Worm (Caenorhabditis elegans) whole organism, late embryonic: ENCODE data around the gene mak-1.

ENCODE experiments used
- elt-2 ChIP-seq: sonication (generic microtip); optimal IDR thresholded peaks from 2 replicates; lab custom pipeline; 2016; ENCODE audit warnings: missing genetic modification reagents, missing genetic modification characterization, missing compliant biosample characterization
- eyg-1 ChIP-seq: sonication (generic microtip); optimal IDR thresholded peaks from 2 replicates; lab custom pipeline; 2016; ENCODE audit warnings: missing genotype, missing genetic modification characterization, missing compliant biosample characterization
- fkh-10 ChIP-seq: fragments of 150-350 bp; optimal IDR thresholded peaks from 2 replicates; lab custom pipeline; 2014; ENCODE audit warnings: missing biosample characterization, missing genetic modification reagents, missing genetic modification characterization
- mec-3 ChIP-seq: sonication (generic microtip); optimal IDR thresholded peaks from 2 replicates; lab custom pipeline; 2016; ENCODE audit warnings: borderline replicate concordance, missing genetic modification characterization, missing compliant biosample characterization
- pax-1 ChIP-seq: fragments of 150-350 bp; optimal IDR thresholded peaks from 2 replicates; lab custom pipeline; 2014; ENCODE audit warnings: missing biosample characterization, missing genetic modification characterization
- pqm-1 ChIP-seq: sonication (generic microtip); optimal IDR thresholded peaks from 2 replicates; lab custom pipeline; 2016; ENCODE audit warnings: missing genetic modification characterization, missing compliant biosample characterization
- tbx-7 ChIP-seq: sonication (generic microtip); optimal IDR thresholded peaks from 2 replicates; lab custom pipeline; 2016; ENCODE audit warnings: missing genotype, missing genetic modification characterization, missing compliant biosample characterization
- unc-42 ChIP-seq: sonication (generic microtip); optimal IDR thresholded peaks from 2 replicates; lab custom pipeline; 2016; ENCODE audit warnings: missing genotype, missing genetic modification characterization, missing compliant biosample characterization
- unc-55 ChIP-seq: sonication (generic microtip); optimal IDR thresholded peaks from 2 replicates; lab custom pipeline; 2017; ENCODE audit warnings: missing biosample characterization, missing genetic modification reagents, missing genetic modification characterization

DNA sequence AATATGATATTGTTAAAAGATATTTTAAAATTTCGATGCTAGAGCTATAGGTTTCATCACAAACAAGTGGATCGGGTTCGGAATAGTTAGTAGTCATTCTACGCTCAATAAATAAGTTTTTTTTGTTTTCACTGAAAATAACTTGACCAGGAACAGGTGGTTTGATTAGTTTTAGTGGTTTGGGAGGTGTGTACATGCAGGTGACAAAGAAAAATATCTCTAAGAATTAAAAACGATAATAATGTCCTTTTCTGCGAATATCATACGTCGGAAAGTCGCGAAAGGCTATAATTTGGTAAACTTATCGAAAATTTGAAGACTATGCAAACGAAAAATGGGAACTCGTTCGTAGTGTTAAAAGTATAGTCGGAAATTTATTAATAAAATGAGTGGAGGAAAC, 33.6 kb upstream of the mak-1 start, which contains the start of gene srg-15:
- TF ChIP-seq elt-2 (tag; lab: Kevin White, UChicago) (no peak), tbx-7 (no peak), unc-42 (no peak), unc-55 (GFP tag; lab: Kevin White, UChicago) (no peak), eyg-1 (tag; lab: Kevin White, UChicago) (no peak), pqm-1 (no peak), mec-3 (no peak), fkh-10 (GFP tag; lab: Kevin White, UChicago) (no peak), pax-1 (no peak)
